Worm (Caenorhabditis elegans): Measurements from ENCODE around the gene T19H5.7.

Gene T19H5.7

DNA sequence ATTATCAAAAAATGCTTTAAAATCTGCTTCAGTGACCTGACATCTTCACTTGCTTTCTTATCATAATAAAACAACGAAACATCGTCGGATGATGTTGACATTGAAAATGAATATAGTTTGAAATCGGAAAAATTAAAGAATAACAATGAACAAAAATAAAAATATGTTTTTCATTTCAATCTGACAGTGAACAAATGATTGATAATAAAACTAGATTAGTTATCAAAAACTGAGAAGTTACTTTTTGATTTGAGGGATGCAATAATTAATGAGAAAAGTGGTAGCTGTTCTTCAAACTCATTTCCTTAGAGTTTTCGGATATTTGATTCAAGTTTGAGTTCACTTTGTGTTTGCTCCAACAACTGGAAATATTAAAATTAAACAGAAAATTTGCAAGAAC is 36.4 kb downstream of the T19H5.7 start, which contains the start of gene chil-15:
Gene chil-15, minus strand, starts transcription at position 101 of the 400 bp plus-strand sequence.
- no peak for TF ChIP-seq ama-1 (optimal IDR thresholded peaks at IDR 0.05)

DNA sequence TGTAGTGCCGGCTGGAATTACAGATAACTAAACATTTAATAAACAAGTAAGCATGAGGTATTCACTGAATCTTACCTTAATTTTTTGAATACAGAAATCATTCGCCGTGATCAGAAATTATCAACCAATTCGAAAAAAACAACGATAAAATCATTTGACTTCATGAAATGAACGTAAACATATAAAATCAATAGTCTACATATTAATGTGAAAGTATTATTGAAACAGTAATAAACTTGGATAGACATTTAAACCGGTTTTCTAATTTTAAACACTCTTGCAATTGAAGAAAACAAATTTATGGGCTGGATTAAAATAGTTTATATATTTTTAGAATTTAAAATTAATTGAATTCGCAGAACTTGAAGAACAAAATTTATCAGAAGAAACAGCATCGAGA is 38.1 kb downstream of the T19H5.7 start, which contains the start of gene chil-16:
Gene chil-16, minus strand, starts transcription at position 101 of the 400 bp plus-strand sequence.
- TF ChIP-seq tra-4 (tag; optimal IDR thresholded peaks at IDR 0.05): no peak
- no peak for TF ChIP-seq B0310.2 (tag; optimal IDR thresholded peaks at IDR 0.05)
- TF ChIP-seq ceh-36 (tag; optimal IDR thresholded peaks at IDR 0.05): no peak
- TF ChIP-seq F13C5.2 (tag; optimal IDR thresholded peaks at IDR 0.05): no peak
- no peak for TF ChIP-seq pes-1 (GFP tag; IDR thresholded peaks at IDR 0.05)
- no peak for TF ChIP-seq ama-1 (optimal IDR thresholded peaks at IDR 0.05)
- TF ChIP-seq ceh-13 (GFP tag; optimal IDR thresholded peaks at IDR 0.05): no peak
- TF ChIP-seq hnd-1 (tag; optimal IDR thresholded peaks at IDR 0.05): no peak
- TF ChIP-seq hmbx-1 (tag; optimal IDR thresholded peaks at IDR 0.05): no peak
- TF ChIP-seq hmg-4 (GFP tag; optimal IDR thresholded peaks at IDR 0.05): no peak
- no peak for TF ChIP-seq sea-1 (GFP tag; conservative IDR thresholded peaks at IDR 0.05)
- no peak for TF ChIP-seq tbx-37 (GFP tag; conservative IDR thresholded peaks at IDR 0.05)
- no peak for TF ChIP-seq scrt-1 (GFP tag; IDR thresholded peaks at IDR 0.05)
- TF ChIP-seq flt-1 (GFP tag; IDR thresholded peaks at IDR 0.05): no peak
- TF ChIP-seq aly-1 (tag; optimal IDR thresholded peaks at IDR 0.05): no peak
- TF ChIP-seq ets-7 (tag; optimal IDR thresholded peaks at IDR 0.05): no peak
- no peak for TF ChIP-seq tbx-11 (GFP tag; IDR thresholded peaks at IDR 0.05)

DNA sequence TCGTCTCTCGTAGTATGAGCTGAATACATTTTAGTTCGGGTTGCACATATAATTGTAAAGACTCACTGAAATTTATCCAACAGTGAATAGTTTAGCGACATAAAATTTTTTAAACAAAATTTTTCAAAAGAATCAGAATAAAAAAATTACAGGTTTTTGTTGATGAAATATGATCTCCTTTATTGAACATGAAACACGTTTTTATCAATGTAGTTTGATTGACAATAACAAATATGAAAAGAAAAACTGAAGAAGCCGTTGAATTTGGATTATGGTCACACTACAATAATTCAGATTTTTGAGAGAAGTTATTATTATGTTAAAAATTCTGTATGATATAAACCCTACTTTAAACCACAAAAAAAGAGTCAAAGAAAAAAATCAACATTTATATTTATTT is 39.8 kb downstream of the T19H5.7 start, which contains the start of gene chil-17:
Gene chil-17, minus strand, starts transcription at position 101 of the 400 bp plus-strand sequence.
- TF ChIP-seq scrt-1 (GFP tag; IDR thresholded peaks at IDR 0.05) (no peak), tbx-37 (GFP tag; conservative IDR thresholded peaks at IDR 0.05) (no peak), flt-1 (GFP tag; IDR thresholded peaks at IDR 0.05) (no peak), tbx-11 (GFP tag; IDR thresholded peaks at IDR 0.05) (no peak), B0310.2 (tag; optimal IDR thresholded peaks at IDR 0.05) (no peak), aly-1 (tag; optimal IDR thresholded peaks at IDR 0.05) (no peak), hmg-4 (GFP tag; optimal IDR thresholded peaks at IDR 0.05) (no peak), ets-7 (tag; optimal IDR thresholded peaks at IDR 0.05) (no peak), pes-1 (GFP tag; IDR thresholded peaks at IDR 0.05) (no peak), tra-4 (tag; optimal IDR thresholded peaks at IDR 0.05) (no peak)

DNA sequence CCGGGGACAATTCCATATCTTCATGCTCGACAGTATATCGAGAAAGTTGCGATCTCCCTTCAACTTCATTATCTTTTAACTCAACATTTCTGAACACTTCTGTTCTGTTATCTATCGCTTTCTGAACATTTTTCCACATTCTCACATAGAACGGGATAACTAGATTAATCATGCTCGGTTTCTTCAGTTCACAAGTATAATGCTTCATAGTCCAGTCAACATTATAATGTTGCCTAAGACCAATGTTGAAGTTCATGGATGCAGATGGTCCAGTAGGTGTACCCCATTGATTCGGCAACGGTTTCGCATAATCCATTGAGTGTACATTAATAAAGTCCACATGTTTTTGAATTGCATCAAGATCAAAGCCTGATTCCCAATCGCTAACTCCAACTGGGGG is 41.1 kb downstream of the T19H5.7 start:
- no peak for TF ChIP-seq B0310.2 (tag; optimal IDR thresholded peaks at IDR 0.05)
- TF ChIP-seq ama-1 (optimal IDR thresholded peaks at IDR 0.05): no peak
- no peak for TF ChIP-seq ets-7 (tag; optimal IDR thresholded peaks at IDR 0.05)
- no peak for TF ChIP-seq pes-1 (GFP tag; IDR thresholded peaks at IDR 0.05)
- TF ChIP-seq scrt-1 (GFP tag; IDR thresholded peaks at IDR 0.05): no peak
- no peak for TF ChIP-seq aly-1 (tag; optimal IDR thresholded peaks at IDR 0.05)
- no peak for TF ChIP-seq hmg-4 (GFP tag; optimal IDR thresholded peaks at IDR 0.05)
- TF ChIP-seq flt-1 (GFP tag; IDR thresholded peaks at IDR 0.05): no peak
- no peak for TF ChIP-seq tbx-37 (GFP tag; conservative IDR thresholded peaks at IDR 0.05)
- no peak for TF ChIP-seq tbx-11 (GFP tag; IDR thresholded peaks at IDR 0.05)
- TF ChIP-seq sea-1 (GFP tag; conservative IDR thresholded peaks at IDR 0.05): no peak
- TF ChIP-seq hmbx-1 (tag; optimal IDR thresholded peaks at IDR 0.05): no peak
- no peak for TF ChIP-seq tra-4 (tag; optimal IDR thresholded peaks at IDR 0.05)
- TF ChIP-seq ceh-36 (tag; optimal IDR thresholded peaks at IDR 0.05): no peak

DNA sequence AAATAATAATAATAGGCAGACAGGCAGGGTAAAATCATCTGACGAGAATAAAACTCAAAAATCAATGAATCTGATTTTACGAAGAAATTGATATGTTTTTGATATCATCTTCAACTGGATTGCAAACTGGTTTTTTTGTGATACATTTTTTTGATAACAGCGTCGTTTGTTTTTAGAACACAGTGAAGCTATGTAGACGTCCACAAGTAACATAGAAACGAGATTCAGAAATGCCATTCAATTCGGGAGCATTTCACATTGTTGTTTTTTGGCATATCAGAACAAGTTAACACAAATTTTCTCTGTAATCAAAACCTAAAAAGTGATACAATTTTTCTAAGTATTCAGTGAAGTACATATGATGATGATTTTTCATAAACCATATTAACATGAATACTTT is 41.7 kb downstream of the T19H5.7 start, which contains the start of gene chil-13:
Gene chil-13, minus strand, starts transcription at position 101 of the 400 bp plus-strand sequence.
- TF ChIP-seq F13C5.2 (tag; optimal IDR thresholded peaks at IDR 0.05) (no peak), tbx-11 (GFP tag; IDR thresholded peaks at IDR 0.05) (no peak), B0310.2 (tag; optimal IDR thresholded peaks at IDR 0.05) (no peak), ama-1 (optimal IDR thresholded peaks at IDR 0.05) (no peak), hnd-1 (tag; optimal IDR thresholded peaks at IDR 0.05) (no peak), flt-1 (GFP tag; IDR thresholded peaks at IDR 0.05) (no peak), tbx-37 (GFP tag; conservative IDR thresholded peaks at IDR 0.05) (no peak), hmg-4 (GFP tag; optimal IDR thresholded peaks at IDR 0.05) (no peak)

DNA sequence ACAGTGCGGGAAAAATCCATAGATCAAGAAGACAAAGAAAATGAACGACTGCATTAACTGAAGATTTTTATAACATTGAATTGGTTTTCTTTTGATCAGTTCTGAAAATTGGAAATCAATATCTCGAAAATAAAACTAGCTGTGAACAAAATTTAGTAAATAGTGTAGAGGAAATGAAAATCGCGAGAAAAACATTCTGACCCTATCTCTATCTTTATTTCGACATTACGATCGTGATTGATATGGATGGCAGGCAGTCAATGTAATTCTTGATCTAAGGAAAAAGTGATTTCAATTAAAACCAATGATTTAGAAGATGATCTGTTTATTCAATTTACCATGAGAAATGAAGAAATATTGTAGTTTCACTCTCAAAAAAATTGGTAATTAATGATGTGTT is 43.9 kb downstream of the T19H5.7 start, which contains the start of gene kin-16:
Gene kin-16, minus strand, starts transcription at position 101 of the 400 bp plus-strand sequence.
- TF ChIP-seq hnd-1 (tag; optimal IDR thresholded peaks at IDR 0.05) (no peak), ama-1 (optimal IDR thresholded peaks at IDR 0.05) (no peak), sea-1 (GFP tag; conservative IDR thresholded peaks at IDR 0.05) (no peak), hmg-4 (GFP tag; optimal IDR thresholded peaks at IDR 0.05) (no peak), pes-1 (GFP tag; IDR thresholded peaks at IDR 0.05) (no peak), ceh-13 (GFP tag; optimal IDR thresholded peaks at IDR 0.05) (no peak), flt-1 (GFP tag; IDR thresholded peaks at IDR 0.05) (no peak), F13C5.2 (tag; optimal IDR thresholded peaks at IDR 0.05) (no peak), hmbx-1 (tag; optimal IDR thresholded peaks at IDR 0.05) (no peak), aly-1 (tag; optimal IDR thresholded peaks at IDR 0.05) (no peak), tbx-37 (GFP tag; conservative IDR thresholded peaks at IDR 0.05) (no peak), tra-4 (tag; optimal IDR thresholded peaks at IDR 0.05) (no peak), ets-7 (tag; optimal IDR thresholded peaks at IDR 0.05) (no peak), scrt-1 (GFP tag; IDR thresholded peaks at IDR 0.05) (no peak), B0310.2 (tag; optimal IDR thresholded peaks at IDR 0.05) (no peak), tbx-11 (GFP tag; IDR thresholded peaks at IDR 0.05) (no peak), ceh-36 (tag; optimal IDR thresholded peaks at IDR 0.05) (no peak)

DNA sequence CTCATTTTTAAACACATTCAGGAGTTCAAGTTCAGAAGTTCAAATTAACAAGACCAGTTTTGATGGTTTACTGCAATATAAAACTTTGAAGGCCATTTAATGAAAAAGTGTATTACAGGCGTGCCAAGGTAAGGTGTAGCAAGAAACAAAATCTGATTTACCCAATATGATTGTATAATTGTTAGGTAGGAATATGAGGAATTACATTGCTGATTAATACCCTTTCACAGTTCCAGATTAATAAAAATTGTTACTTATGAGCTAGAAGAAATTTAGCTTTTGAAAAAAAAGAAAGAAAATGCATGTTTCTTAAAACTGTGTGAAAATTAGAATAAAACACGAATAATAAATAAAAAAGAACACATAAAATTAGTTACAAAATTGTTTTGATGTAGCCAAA is 46.3 kb downstream of the T19H5.7 start, which contains the start of gene kin-15:
Gene kin-15, minus strand, starts transcription at position 101 of the 400 bp plus-strand sequence.
- no peak for TF ChIP-seq hnd-1 (tag; optimal IDR thresholded peaks at IDR 0.05)
- TF ChIP-seq tra-4 (tag; optimal IDR thresholded peaks at IDR 0.05): no peak
- no peak for TF ChIP-seq F13C5.2 (tag; optimal IDR thresholded peaks at IDR 0.05)
- no peak for TF ChIP-seq scrt-1 (GFP tag; IDR thresholded peaks at IDR 0.05)
- TF ChIP-seq tbx-11 (GFP tag; IDR thresholded peaks at IDR 0.05): no peak
- no peak for TF ChIP-seq ceh-13 (GFP tag; optimal IDR thresholded peaks at IDR 0.05)
- TF ChIP-seq ceh-36 (tag; optimal IDR thresholded peaks at IDR 0.05): no peak

DNA sequence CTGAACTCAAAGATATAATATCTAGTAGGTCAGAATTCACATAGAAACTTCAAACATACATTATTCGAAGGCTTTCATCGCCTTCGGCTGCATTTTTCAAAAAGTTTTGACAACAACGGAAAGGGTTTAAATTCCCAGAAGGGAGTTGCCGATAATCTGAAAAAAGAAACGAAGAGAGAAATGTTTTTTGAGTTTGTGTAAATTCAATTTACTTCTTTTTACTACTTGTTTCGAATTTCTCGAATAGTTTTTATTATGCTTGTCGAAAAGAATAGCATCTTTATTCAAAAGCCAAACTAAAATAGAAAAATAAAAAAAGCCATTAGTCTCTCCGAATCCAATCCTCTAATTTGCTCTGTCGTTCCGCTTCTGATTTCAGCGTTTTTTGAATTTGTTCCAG is 48.8 kb downstream of the T19H5.7 start:
- TF ChIP-seq tra-4 (tag; optimal IDR thresholded peaks at IDR 0.05) (no peak), ceh-36 (tag; optimal IDR thresholded peaks at IDR 0.05) (no peak)

All from whole organism, early embryonic.